Worm (Caenorhabditis elegans) whole organism, midembryonic: ENCODE results near the gene C08B6.3.

Experiments used
- T22C8.4 ChIP-seq: fragments of 200-800 bp; sonication (Bioruptor generic); IDR thresholded peaks from 2 replicates; pipeline ENCODE4 v1.3.6; 2022; ENCODE audit warnings: missing genetic modification characterization, missing compliant biosample characterization
- med-1 ChIP-seq: sonication (generic microtip); optimal IDR thresholded peaks from 2 replicates; lab custom pipeline; 2017; ENCODE audit warnings: missing genetic modification characterization, mild to moderate bottlenecking, missing compliant biosample characterization, antibody characterized with exemption, missing genetic modification reagents; ENCODE audit not compliant: insufficient read depth
- ref-1 ChIP-seq: fragments of 200-800 bp; sonication (Bioruptor generic); conservative IDR thresholded peaks from 2 replicates; pipeline ENCODE4 v1.3.6; 2022; ENCODE audit warnings: missing genetic modification reagents, missing genetic modification characterization, missing compliant biosample characterization
- tab-1 ChIP-seq: fragments of 200-800 bp; sonication (Bioruptor generic); IDR thresholded peaks from 2 replicates; pipeline ENCODE4 v1.3.6; 2022; ENCODE audit warnings: missing genetic modification characterization, missing compliant biosample characterization

ce11 chrV:10065679-10066078 is 46.4 kb downstream of the C08B6.3 start:
- TF ChIP-seq tab-1 (GFP tag; lab: Robert Waterston, UW), result no peak
- no peak for TF ChIP-seq med-1 (GFP tag; lab: Kevin White, UChicago)
- no peak for TF ChIP-seq T22C8.4 (GFP tag; lab: Robert Waterston, UW)
- no peak for TF ChIP-seq ref-1 (GFP tag; lab: Robert Waterston, UW)
